Worm (Caenorhabditis elegans) whole organism, late embryonic: ENCODE measurements around the gene C02F5.12.

ENCODE experiments used
- C08G9.2 ChIP-seq: sonication (generic microtip); optimal IDR thresholded peaks from 2 replicates; lab custom pipeline; 2016; ENCODE audit warnings: mild to moderate bottlenecking, missing genetic modification characterization, moderate library complexity, missing compliant biosample characterization
- F13H6.1 ChIP-seq: sonication (generic microtip); optimal IDR thresholded peaks from 2 replicates; lab custom pipeline; 2016; ENCODE audit warnings: missing genetic modification characterization, missing compliant biosample characterization
- T23F11.4 ChIP-seq: fragments of 200-800 bp; sonication (Bioruptor generic); optimal IDR thresholded peaks from 2 replicates; lab custom pipeline; 2018; ENCODE audit warnings: mild to moderate bottlenecking, missing genetic modification characterization, missing compliant biosample characterization
- ceh-14 ChIP-seq: sonication (generic microtip); optimal IDR thresholded peaks from 2 replicates; lab custom pipeline; 2016; ENCODE audit warnings: missing genotype, missing genetic modification characterization, missing compliant biosample characterization
- ceh-18 ChIP-seq: sonication (generic microtip); optimal IDR thresholded peaks from 2 replicates; lab custom pipeline; 2016; ENCODE audit warnings: missing genetic modification characterization, missing compliant biosample characterization
- ceh-19 ChIP-seq: fragments of 200-800 bp; sonication (Bioruptor generic); optimal IDR thresholded peaks from 2 replicates; lab custom pipeline; 2018; ENCODE audit warnings: mild to moderate bottlenecking, missing genetic modification characterization, missing compliant biosample characterization
- ceh-22 ChIP-seq: sonication (generic microtip); optimal IDR thresholded peaks from 2 replicates; lab custom pipeline; 2017; ENCODE audit warnings: missing biosample characterization, missing genetic modification characterization
- ceh-30 ChIP-seq: fragments of 150-350 bp; optimal IDR thresholded peaks from 2 replicates; lab custom pipeline; 2014; ENCODE audit warnings: missing biosample characterization, missing genetic modification characterization
- ceh-31 ChIP-seq: sonication (generic microtip); optimal IDR thresholded peaks from 2 replicates; lab custom pipeline; 2016; ENCODE audit warnings: missing genetic modification characterization, missing compliant biosample characterization
- ceh-34 ChIP-seq: sonication (generic microtip); optimal IDR thresholded peaks from 2 replicates; lab custom pipeline; 2016; ENCODE audit warnings: mild to moderate bottlenecking, missing genetic modification characterization, missing compliant biosample characterization
- ceh-45 ChIP-seq: fragments of 200-800 bp; sonication (Bioruptor generic); IDR thresholded peaks from 2 replicates; pipeline ENCODE4 v1.3.6; 2022; ENCODE audit warnings: missing genetic modification reagents, missing genetic modification characterization, missing compliant biosample characterization
- che-1 ChIP-seq: sonication (generic microtip); optimal IDR thresholded peaks from 2 replicates; lab custom pipeline; 2016; ENCODE audit warnings: mild to moderate bottlenecking, missing genetic modification characterization, missing compliant biosample characterization
- ets-4 ChIP-seq: sonication (generic microtip); optimal IDR thresholded peaks from 2 replicates; lab custom pipeline; 2016; ENCODE audit warnings: missing genetic modification characterization, missing compliant biosample characterization
- eyg-1 ChIP-seq: sonication (generic microtip); optimal IDR thresholded peaks from 2 replicates; lab custom pipeline; 2016; ENCODE audit warnings: missing genotype, missing genetic modification characterization, missing compliant biosample characterization
- fkh-6 ChIP-seq: sonication (generic microtip); optimal IDR thresholded peaks from 2 replicates; lab custom pipeline; 2016; ENCODE audit warnings: missing genetic modification characterization, missing compliant biosample characterization
- gmeb-2 ChIP-seq: sonication (generic microtip); optimal IDR thresholded peaks from 2 replicates; lab custom pipeline; 2016; ENCODE audit warnings: missing genetic modification characterization, inconsistent platforms, missing compliant biosample characterization
- hlh-30 ChIP-seq: sonication (generic microtip); optimal IDR thresholded peaks from 2 replicates; lab custom pipeline; 2017; ENCODE audit warnings: antibody characterized with exemption, missing genetic modification characterization, missing compliant biosample characterization; ENCODE audit not compliant: insufficient read depth
- hlh-6 ChIP-seq: sonication (generic microtip); optimal IDR thresholded peaks from 2 replicates; lab custom pipeline; 2016; ENCODE audit warnings: missing genotype, missing genetic modification characterization, missing compliant biosample characterization
- lim-6 ChIP-seq: sonication (generic microtip); optimal IDR thresholded peaks from 2 replicates; lab custom pipeline; 2016; ENCODE audit warnings: missing genetic modification characterization, missing compliant biosample characterization
- lin-11 ChIP-seq: fragments of 200-800 bp; sonication (Bioruptor generic); optimal IDR thresholded peaks from 2 replicates; lab custom pipeline; 2018; ENCODE audit warnings: mild to moderate bottlenecking, missing genetic modification characterization, missing compliant biosample characterization
- nfya-1 ChIP-seq: sonication (generic microtip); optimal IDR thresholded peaks from 2 replicates; lab custom pipeline; 2017; ENCODE audit warnings: missing genetic modification characterization, mild to moderate bottlenecking, missing compliant biosample characterization, antibody characterized with exemption, moderate library complexity
- pat-9 ChIP-seq: fragments of 200-800 bp; sonication (Bioruptor generic); optimal IDR thresholded peaks from 2 replicates; lab custom pipeline; 2018; ENCODE audit warnings: mild to moderate bottlenecking, missing genetic modification characterization, moderate library complexity, missing compliant biosample characterization
- rnt-1 ChIP-seq: sonication (generic microtip); optimal IDR thresholded peaks from 2 replicates; lab custom pipeline; 2016; ENCODE audit warnings: missing genetic modification characterization, missing compliant biosample characterization
- sdc-2 ChIP-seq: sonication (generic microtip); optimal IDR thresholded peaks from 2 replicates; lab custom pipeline; 2016; ENCODE audit warnings: missing genotype, missing genetic modification characterization, missing compliant biosample characterization
- sox-2 ChIP-seq: fragments of 200-800 bp; sonication (Bioruptor generic); IDR thresholded peaks from 2 replicates; pipeline ENCODE4 v1.3.6; 2022; ENCODE audit warnings: missing genetic modification reagents, missing genetic modification characterization, missing compliant biosample characterization
- sox-4 ChIP-seq: sonication (generic microtip); optimal IDR thresholded peaks from 2 replicates; lab custom pipeline; 2017; ENCODE audit warnings: mild to moderate bottlenecking, missing genetic modification characterization, inconsistent platforms, missing compliant biosample characterization
- tbx-2 ChIP-seq: sonication (generic microtip); optimal IDR thresholded peaks from 2 replicates; lab custom pipeline; 2016; ENCODE audit warnings: missing genetic modification characterization, missing compliant biosample characterization
- ttx-3 ChIP-seq: sonication (generic microtip); optimal IDR thresholded peaks from 2 replicates; lab custom pipeline; 2016; ENCODE audit warnings: missing genetic modification reagents, missing genetic modification characterization, missing compliant biosample characterization
- unc-42 ChIP-seq: sonication (generic microtip); optimal IDR thresholded peaks from 2 replicates; lab custom pipeline; 2016; ENCODE audit warnings: missing genotype, missing genetic modification characterization, missing compliant biosample characterization
- unc-55 ChIP-seq: sonication (generic microtip); optimal IDR thresholded peaks from 2 replicates; lab custom pipeline; 2017; ENCODE audit warnings: missing biosample characterization, missing genetic modification reagents, missing genetic modification characterization
- unc-86 ChIP-seq: sonication (generic microtip); optimal IDR thresholded peaks from 2 replicates; lab custom pipeline; 2016; ENCODE audit warnings: missing genetic modification characterization, missing compliant biosample characterization
- zip-5 ChIP-seq: sonication (generic microtip); optimal IDR thresholded peaks from 2 replicates; lab custom pipeline; 2016; ENCODE audit warnings: missing genetic modification characterization, missing compliant biosample characterization
- ztf-16 ChIP-seq: sonication (generic microtip); optimal IDR thresholded peaks from 2 replicates; lab custom pipeline; 2017; ENCODE audit warnings: missing genetic modification characterization, missing compliant biosample characterization

Gene C02F5.12

ce11 chrIII:8227511-8227910 is 15.3 kb downstream of the C02F5.12 start, which contains the start of gene fbxl-1:
fbxl-1 (plus strand) TSS chrIII:8227830.
- TF ChIP-seq ztf-16 (tag; lab: Kevin White, UChicago) (peak; percentile 16), ceh-14 (tag; lab: Kevin White, UChicago) (peak; percentile 13), zip-5 (no peak), lim-6 (tag; lab: Kevin White, UChicago) (no peak), ceh-18 (tag; lab: Kevin White, UChicago) (peak; percentile 57), hlh-30 (tag; lab: Kevin White, UChicago) (peak; percentile 95), rnt-1 (tag; lab: Kevin White, UChicago) (peak; percentile 57), ceh-31 (peak; percentile 58), F13H6.1 (tag; lab: Kevin White, UChicago) (peak; percentile 13), unc-55 (peak; percentile 77), nfya-1 (tag; lab: Kevin White, UChicago) (peak; percentile 52), tbx-2 (peak; percentile 66), unc-42 (tag; lab: Kevin White, UChicago) (peak; percentile 1), ceh-34 (tag; lab: Kevin White, UChicago) (peak; percentile 73), ceh-19 (GFP tag; lab: Kevin White, UChicago) (no peak), eyg-1 (tag; lab: Kevin White, UChicago) (no peak)

DNA sequence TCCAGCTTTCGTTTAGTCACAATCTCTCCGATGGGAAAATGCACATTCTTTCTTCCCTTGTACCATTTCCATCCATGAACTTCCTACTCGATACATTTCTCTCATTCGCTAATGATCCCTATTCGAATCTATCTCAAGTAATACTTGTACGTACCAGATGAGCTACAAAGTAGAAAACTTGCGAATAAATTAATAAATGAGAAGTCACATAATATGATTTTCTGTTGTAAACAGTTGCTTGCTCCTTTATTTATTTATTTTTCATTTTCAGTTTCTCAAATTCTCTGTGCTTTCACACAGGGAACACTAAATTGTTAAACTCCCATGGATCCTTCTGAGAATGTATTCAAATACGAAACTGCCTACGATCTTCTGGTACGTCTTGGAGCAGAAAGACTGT is 16.7 kb downstream of the C02F5.12 start, which contains the start of gene rfs-1:
rfs-1 (plus strand) TSS at position 301 of the 400 bp plus-strand sequence.
- TF ChIP-seq lin-11, result no peak
- TF ChIP-seq ceh-30 (tag; lab: Kevin White, UChicago), result no peak
- TF ChIP-seq fkh-6 (tag; lab: Kevin White, UChicago), result no peak
- TF ChIP-seq, all 69 proteins: peak for 0

DNA sequence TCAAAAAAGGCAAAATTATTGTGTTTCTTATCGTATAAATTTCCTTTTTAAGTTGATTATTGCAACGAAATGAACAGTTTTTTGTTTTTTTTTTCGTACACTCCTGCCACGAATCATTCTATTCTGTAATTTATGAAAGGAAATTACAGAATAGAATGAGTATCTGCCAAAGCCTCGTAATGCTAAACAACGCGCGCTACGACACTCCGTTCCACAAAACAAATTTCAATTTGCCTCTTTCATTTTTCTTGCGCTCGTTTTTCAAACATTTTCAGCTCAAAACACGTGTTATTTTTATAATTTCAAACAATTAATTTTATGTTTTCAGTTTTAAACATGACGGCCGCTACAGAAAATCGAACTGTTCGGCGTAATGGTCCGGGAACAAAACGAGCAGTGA is 18.1 kb downstream of the C02F5.12 start, which contains the start of gene mob-4:
mob-4 (plus strand) TSS at position 329 of the 400 bp plus-strand sequence.
- TF ChIP-seq pat-9 (no peak), che-1 (no peak), T23F11.4 (GFP tag; lab: Kevin White, UChicago) (no peak), unc-42 (tag; lab: Kevin White, UChicago) (no peak), unc-55 (no peak), ttx-3 (tag; lab: Kevin White, UChicago) (no peak), gmeb-2 (tag; lab: Kevin White, UChicago) (no peak), sox-4 (tag; lab: Kevin White, UChicago) (no peak), sdc-2 (tag; lab: Kevin White, UChicago) (no peak), ceh-45 (GFP tag; lab: Robert Waterston, UW) (no peak), ceh-22 (tag; lab: Kevin White, UChicago) (no peak), hlh-6 (tag; lab: Kevin White, UChicago) (no peak), zip-5 (no peak), fkh-6 (tag; lab: Kevin White, UChicago) (no peak), tbx-2 (no peak), ceh-19 (GFP tag; lab: Kevin White, UChicago) (no peak)
- TF ChIP-seq, all 69 proteins: peak for 0

- peak; percentile 38 for TF ChIP-seq unc-86 (tag; lab: Kevin White, UChicago)
- TF ChIP-seq C08G9.2 (tag; lab: Kevin White, UChicago), result no peak
Measured at ce11 chrIII:8220081-8220480, 22.7 kb downstream of the C02F5.12 start.

DNA sequence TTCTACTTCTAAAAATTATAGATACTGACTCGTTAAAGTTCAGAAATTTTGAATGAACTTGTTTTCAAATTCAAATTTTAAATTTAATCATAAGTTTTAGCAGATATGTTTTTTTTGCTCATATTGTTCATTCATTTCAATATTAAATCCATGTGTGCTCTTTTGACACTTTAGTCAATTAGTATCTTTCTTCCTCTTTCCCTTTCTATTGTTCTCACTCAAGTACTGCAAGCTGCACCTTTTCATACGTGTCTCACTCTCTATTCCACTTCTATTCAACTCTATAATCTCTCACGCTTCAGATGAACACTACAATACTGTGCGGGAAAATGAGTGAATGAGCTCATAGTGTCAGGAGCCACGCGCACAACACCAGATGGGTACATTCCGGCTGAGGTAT is 24.9 kb downstream of the C02F5.12 start, which contains the start of gene C30A5.16:
C30A5.16 (plus strand) TSS at position 301 of the 400 bp plus-strand sequence.
- TF ChIP-seq sox-2 (GFP tag; lab: Robert Waterston, UW) (peak; percentile 24), gmeb-2 (tag; lab: Kevin White, UChicago) (no peak), ceh-31 (peak; percentile 75), ets-4 (tag; lab: Kevin White, UChicago) (no peak)
